Worm (Caenorhabditis elegans) whole organism, L2 larva: ENCODE measurements around the gene F08G5.3.

Experiments used
- C34F6.9 ChIP-seq: fragments of 150-350 bp; optimal IDR thresholded peaks from 2 replicates; lab custom pipeline; 2014; ENCODE audit warnings: missing biosample characterization, missing genetic modification characterization
- R02D3.7 ChIP-seq: fragments of 150-350 bp; optimal IDR thresholded peaks from 2 replicates; lab custom pipeline; 2014; ENCODE audit warnings: missing biosample characterization, missing genetic modification characterization
- Y55F3AM.14 ChIP-seq: fragments of 200-800 bp; sonication (Bioruptor generic); optimal IDR thresholded peaks from 2 replicates; lab custom pipeline; 2018; ENCODE audit warnings: mild to moderate bottlenecking, missing genetic modification characterization, missing compliant biosample characterization
- ZK546.5 ChIP-seq: sonication (generic microtip); optimal IDR thresholded peaks from 2 replicates; lab custom pipeline; 2017; ENCODE audit warnings: missing biosample characterization, missing genetic modification characterization
- aly-2 ChIP-seq: fragments of 150-350 bp; optimal IDR thresholded peaks from 2 replicates; lab custom pipeline; 2014; ENCODE audit warnings: missing biosample characterization, missing genetic modification characterization
- ama-1 ChIP-seq: fragments of 150-350 bp; optimal IDR thresholded peaks from 2 replicates; lab custom pipeline; 2018; ENCODE audit warnings: inconsistent platforms
- ceh-82 ChIP-seq: fragments of 150-350 bp; optimal IDR thresholded peaks from 2 replicates; lab custom pipeline; 2014; ENCODE audit warnings: missing biosample characterization, missing genetic modification characterization
- crh-2 ChIP-seq: sonication (generic microtip); optimal IDR thresholded peaks from 2 replicates; lab custom pipeline; 2017; ENCODE audit warnings: missing biosample characterization, missing genetic modification characterization
- dmd-4 ChIP-seq: sonication (generic microtip); optimal IDR thresholded peaks from 2 replicates; lab custom pipeline; 2017; ENCODE audit warnings: missing biosample characterization, missing genetic modification characterization
- egl-27 ChIP-seq: sonication (generic microtip); optimal IDR thresholded peaks from 3 replicates; lab custom pipeline; 2017; ENCODE audit warnings: missing biosample characterization, missing genetic modification reagents, missing genetic modification characterization
- elt-1 ChIP-seq: fragments of 150-350 bp; optimal IDR thresholded peaks from 2 replicates; lab custom pipeline; 2014; ENCODE audit warnings: missing biosample characterization, missing genetic modification characterization
- elt-3 ChIP-seq: sonication (generic microtip); optimal IDR thresholded peaks from 2 replicates; lab custom pipeline; 2017; ENCODE audit warnings: missing biosample characterization, missing genetic modification characterization
- fos-1 ChIP-seq: fragments of 150-350 bp; optimal IDR thresholded peaks from 2 replicates; lab custom pipeline; 2014; ENCODE audit warnings: missing biosample characterization, missing genetic modification characterization
- lin-39 ChIP-seq: fragments of 150-350 bp; optimal IDR thresholded peaks from 2 replicates; lab custom pipeline; 2014; ENCODE audit warnings: missing biosample characterization, missing genetic modification reagents, missing genetic modification characterization
- mab-5 ChIP-seq: fragments of 150-350 bp; optimal IDR thresholded peaks from 2 replicates; lab custom pipeline; 2014; ENCODE audit warnings: missing biosample characterization, missing genetic modification characterization
- mdl-1 ChIP-seq, 2 experiments: fragments of 150-350 bp in 1 of 2; sonication (generic microtip) in 1 of 2; optimal IDR thresholded peaks; 2 replicates each; lab custom pipeline; 2017; ENCODE audit warnings: missing biosample characterization in 2 of 2, missing genetic modification characterization in 2 of 2
- nhr-12 ChIP-seq: fragments of 150-350 bp; optimal IDR thresholded peaks from 2 replicates; lab custom pipeline; 2014; ENCODE audit warnings: missing biosample characterization, missing genetic modification characterization
- nhr-129 ChIP-seq: fragments of 150-350 bp; optimal IDR thresholded peaks from 2 replicates; lab custom pipeline; 2014; ENCODE audit warnings: missing biosample characterization, missing genetic modification characterization
- nhr-23 ChIP-seq: fragments of 150-350 bp; optimal IDR thresholded peaks from 2 replicates; lab custom pipeline; 2014; ENCODE audit warnings: missing biosample characterization, missing genetic modification reagents, missing genetic modification characterization
- nhr-237 ChIP-seq: fragments of 150-350 bp; optimal IDR thresholded peaks from 2 replicates; lab custom pipeline; 2014; ENCODE audit warnings: missing biosample characterization, missing genetic modification characterization
- nhr-25 ChIP-seq: fragments of 150-350 bp; sonication (generic microtip); optimal IDR thresholded peaks from 3 replicates; lab custom pipeline; 2014; ENCODE audit warnings: missing biosample characterization, missing genetic modification characterization
- nhr-77 ChIP-seq: fragments of 150-350 bp; optimal IDR thresholded peaks from 2 replicates; lab custom pipeline; 2014; ENCODE audit warnings: missing biosample characterization, missing genetic modification characterization
- peb-1 ChIP-seq: fragments of 150-350 bp; optimal IDR thresholded peaks from 2 replicates; lab custom pipeline; 2014; ENCODE audit warnings: missing biosample characterization, missing genetic modification characterization
- sem-4 ChIP-seq: fragments of 150-350 bp; optimal IDR thresholded peaks from 2 replicates; lab custom pipeline; 2014; ENCODE audit warnings: missing biosample characterization, missing genetic modification reagents, missing genetic modification characterization
- skn-1 ChIP-seq: sonication (generic microtip); optimal IDR thresholded peaks from 2 replicates; lab custom pipeline; 2017; ENCODE audit warnings: missing biosample characterization, missing genetic modification characterization
- sma-9 ChIP-seq, 2 experiments: fragments of 150-350 bp in 1 of 2; sonication (generic microtip) in 1 of 2; optimal IDR thresholded peaks; 2 replicates each; lab custom pipeline; 2014 to 2016; ENCODE audit warnings: missing genetic modification characterization in 2 of 2, mild to moderate bottlenecking in 1 of 2, missing biosample characterization in 1 of 2, missing compliant biosample characterization in 1 of 2, missing genetic modification reagents in 1 of 2, moderate library complexity in 1 of 2
- unc-39 ChIP-seq: fragments of 150-350 bp; optimal IDR thresholded peaks from 2 replicates; lab custom pipeline; 2014; ENCODE audit warnings: missing biosample characterization, missing genetic modification characterization
- unc-55 ChIP-seq: fragments of 150-350 bp; sonication (generic microtip); optimal IDR thresholded peaks from 3 replicates; lab custom pipeline; 2014; ENCODE audit warnings: missing biosample characterization, missing genetic modification reagents, missing genetic modification characterization
- unc-62 ChIP-seq: fragments of 150-350 bp; optimal IDR thresholded peaks from 2 replicates; lab custom pipeline; 2014; ENCODE audit warnings: missing biosample characterization, missing genetic modification reagents, missing genetic modification characterization
- zag-1 ChIP-seq: fragments of 150-350 bp; optimal IDR thresholded peaks from 2 replicates; lab custom pipeline; 2014; ENCODE audit warnings: missing biosample characterization, missing genetic modification characterization
- ztf-11 ChIP-seq: sonication (generic microtip); optimal IDR thresholded peaks from 2 replicates; lab custom pipeline; 2017; ENCODE audit warnings: missing biosample characterization, missing genetic modification characterization
- ztf-4 ChIP-seq: fragments of 150-350 bp; optimal IDR thresholded peaks from 2 replicates; lab custom pipeline; 2014; ENCODE audit warnings: missing biosample characterization, missing genetic modification characterization

F08G5.3 gene

ce11 chrIV:12441715-12442114 is 24.3 kb upstream of the F08G5.3 start, which contains the start of gene C25G4.17:
C25G4.17 (plus strand) TSS chrIV:12442015.
- TF ChIP-seq ceh-82 (tag; lab: Kevin White, UChicago) (no peak), aly-2 (tag; lab: Kevin White, UChicago) (no peak), crh-2 (tag; lab: Kevin White, UChicago) (no peak), sem-4 (tag; lab: Kevin White, UChicago) (no peak), Y55F3AM.14 (GFP tag; lab: Kevin White, UChicago) (no peak), lin-39 (tag; lab: Kevin White, UChicago) (no peak), unc-39 (no peak), nhr-25 (tag; lab: Kevin White, UChicago) (no peak), elt-3 (no peak), egl-27 (tag; lab: Kevin White, UChicago) (no peak), mab-5 (tag; lab: Kevin White, UChicago) (no peak), fos-1 (tag; lab: Kevin White, UChicago) (no peak), nhr-237 (tag; lab: Kevin White, UChicago) (no peak), peb-1 (tag; lab: Kevin White, UChicago) (no peak), ZK546.5 (tag; lab: Kevin White, UChicago) (no peak), ztf-4 (tag; lab: Kevin White, UChicago) (no peak), nhr-129 (tag; lab: Kevin White, UChicago) (no peak), sma-9 (GFP tag; optimal IDR thresholded peaks at IDR 0.05; lab: Kevin White, UChicago) (no peak), sma-9 (tag; optimal IDR thresholded peaks at IDR 0.05; lab: Kevin White, UChicago) (no peak), ama-1 (no peak), mdl-1 (tag; optimal IDR thresholded peaks at IDR 0.05; lab: Kevin White, UChicago) (no peak)

- no peak for TF ChIP-seq sma-9 (GFP tag; optimal IDR thresholded peaks at IDR 0.05; lab: Kevin White, UChicago)
- TF ChIP-seq sma-9 (tag; optimal IDR thresholded peaks at IDR 0.05; lab: Kevin White, UChicago), result no peak
- no peak for TF ChIP-seq lin-39 (tag; lab: Kevin White, UChicago)
- no peak for TF ChIP-seq R02D3.7 (tag; lab: Kevin White, UChicago)
- no peak for TF ChIP-seq unc-62 (GFP tag; lab: Kevin White, UChicago)
These were observed 21.0 kb upstream of the F08G5.3 start, which contains the start of gene clec-185 for ce11 chrIV:12438359-12438758. clec-185 (plus strand) TSS chrIV:12438659.

- no peak for TF ChIP-seq C34F6.9 (tag; lab: Kevin White, UChicago)
- TF ChIP-seq crh-2 (tag; lab: Kevin White, UChicago), result peak; percentile 36
- TF ChIP-seq nhr-12 (tag; lab: Kevin White, UChicago), result no peak
- no peak for TF ChIP-seq zag-1 (tag; lab: Kevin White, UChicago)
- TF ChIP-seq nhr-23 (tag; lab: Kevin White, UChicago), result no peak
- TF ChIP-seq fos-1 (tag; lab: Kevin White, UChicago), result peak; percentile 83
- TF ChIP-seq elt-1 (tag; lab: Kevin White, UChicago), result no peak
- TF ChIP-seq, all 48 proteins: peak for 2
These were observed 18.1 kb upstream of the F08G5.3 start, which contains the start of gene irg-4 for ce11 chrIV:12435442-12435841. irg-4 (plus strand) TSS chrIV:12435833.

- TF ChIP-seq nhr-77 (tag; lab: Kevin White, UChicago) (no peak), ztf-11 (tag; lab: Kevin White, UChicago) (no peak), ZK546.5 (tag; lab: Kevin White, UChicago) (no peak)
- TF ChIP-seq, all 48 proteins: peak for 0
These were observed 15.0 kb upstream of the F08G5.3 start, which contains the start of gene clec-184 for ce11 chrIV:12432340-12432739. clec-184 (plus strand) TSS chrIV:12432640.

ce11 chrIV:12431755-12432154 is 14.4 kb upstream of the F08G5.3 start:
- no peak for TF ChIP-seq dmd-4 (tag; lab: Kevin White, UChicago)
- no peak for TF ChIP-seq elt-3
- TF ChIP-seq skn-1 (tag; lab: Kevin White, UChicago), result no peak
- TF ChIP-seq Y55F3AM.14 (GFP tag; lab: Kevin White, UChicago), result no peak
- TF ChIP-seq sma-9 (GFP tag; optimal IDR thresholded peaks at IDR 0.05; lab: Kevin White, UChicago), result no peak
- no peak for TF ChIP-seq sma-9 (tag; optimal IDR thresholded peaks at IDR 0.05; lab: Kevin White, UChicago)
- TF ChIP-seq crh-2 (tag; lab: Kevin White, UChicago), result no peak
- TF ChIP-seq unc-55 (GFP tag; lab: Kevin White, UChicago), result no peak
- TF ChIP-seq, all 48 proteins: peak for 0
